Worm (Caenorhabditis elegans) whole organism, young adult: ENCODE results near the gene nhr-192.
A peak's percentile ranks its signal among the peaks of the same experiment; 100 is the strongest.

Experiments
- B0019.2 ChIP-seq: fragments of 200-800 bp; sonication (Bioruptor generic); conservative IDR thresholded peaks from 2 replicates; pipeline ENCODE4 v1.3.6; 2022; ENCODE audit warnings: missing genetic modification reagents, missing genetic modification characterization, missing compliant biosample characterization
- B0336.3 ChIP-seq: fragments of 200-800 bp; sonication (Bioruptor generic); IDR thresholded peaks from 2 replicates; pipeline ENCODE4 v1.3.6; 2022; ENCODE audit warnings: missing genetic modification characterization, missing compliant biosample characterization
- C06A6.2 ChIP-seq: fragments of 200-800 bp; sonication (Bioruptor generic); conservative IDR thresholded peaks from 2 replicates; pipeline ENCODE4 v1.3.6; 2022; ENCODE audit warnings: missing genetic modification characterization, missing compliant biosample characterization
- F49E8.2 ChIP-seq: sonication (generic microtip); optimal IDR thresholded peaks from 3 replicates; lab custom pipeline; 2017; ENCODE audit warnings: missing genetic modification characterization, mild to moderate bottlenecking, missing compliant biosample characterization, antibody characterized with exemption, moderate library complexity; ENCODE audit not compliant: insufficient read depth
- F55B11.4 ChIP-seq: sonication (generic microtip); optimal IDR thresholded peaks from 2 replicates; lab custom pipeline; 2016; ENCODE audit warnings: missing compliant biosample characterization, missing genetic modification characterization, borderline replicate concordance; ENCODE audit not compliant: insufficient read depth
- K11D2.4 ChIP-seq: fragments of 200-800 bp; sonication (Bioruptor generic); IDR thresholded peaks from 2 replicates; pipeline ENCODE4 v1.3.6; 2022; ENCODE audit warnings: missing genetic modification reagents, missing genetic modification characterization, missing compliant biosample characterization
- K12H6.12 ChIP-seq: fragments of 200-800 bp; sonication (Bioruptor generic); optimal IDR thresholded peaks from 2 replicates; lab custom pipeline; 2018; ENCODE audit warnings: mild to moderate bottlenecking, missing genetic modification characterization, missing compliant biosample characterization
- Y53G8AR.9 ChIP-seq: fragments of 200-800 bp; sonication (Bioruptor generic); conservative IDR thresholded peaks from 2 replicates; pipeline ENCODE4 v1.3.6; 2022; ENCODE audit warnings: missing genetic modification reagents, missing genetic modification characterization, missing compliant biosample characterization
- Y56A3A.18 ChIP-seq: fragments of 200-800 bp; sonication (Bioruptor generic); IDR thresholded peaks from 2 replicates; pipeline ENCODE4 v1.3.6; 2022; ENCODE audit warnings: missing genetic modification reagents, missing genetic modification characterization, missing compliant biosample characterization
- atf-7 ChIP-seq: sonication (generic microtip); optimal IDR thresholded peaks from 2 replicates; lab custom pipeline; 2017; ENCODE audit warnings: mild to moderate bottlenecking, missing genetic modification characterization, missing compliant biosample characterization
- attf-3 ChIP-seq: fragments of 200-800 bp; sonication (Bioruptor generic); conservative IDR thresholded peaks from 2 replicates; pipeline ENCODE4 v1.3.6; 2022; ENCODE audit warnings: missing genetic modification reagents, missing genetic modification characterization, missing compliant biosample characterization
- attf-5 ChIP-seq: fragments of 200-800 bp; sonication (Bioruptor generic); optimal IDR thresholded peaks from 2 replicates; lab custom pipeline; 2018; ENCODE audit warnings: mild to moderate bottlenecking, missing genetic modification characterization, missing compliant biosample characterization
- cebp-1 ChIP-seq, 2 experiments: fragments of 200-800 bp in 1 of 2; sonication (Bioruptor generic) in 1 of 2; sonication (generic microtip) in 1 of 2; IDR thresholded peaks in 1 of 2; optimal IDR thresholded peaks in 1 of 2; 2 replicates each; pipeline versions ENCODE4 v1.3.6 to Lab custom; 2017 to 2022; ENCODE audit warnings: missing compliant biosample characterization in 2 of 2, missing genetic modification characterization in 2 of 2, mild to moderate bottlenecking in 1 of 2, missing genetic modification reagents in 1 of 2, moderate library complexity in 1 of 2
- ceh-100 ChIP-seq: fragments of 200-800 bp; sonication (Bioruptor generic); IDR thresholded peaks from 2 replicates; pipeline ENCODE4 v1.3.6; 2022; ENCODE audit warnings: missing genetic modification reagents, missing genetic modification characterization, missing compliant biosample characterization
- ceh-27 ChIP-seq: fragments of 200-800 bp; sonication (Bioruptor generic); optimal IDR thresholded peaks from 2 replicates; lab custom pipeline; 2018; ENCODE audit warnings: mild to moderate bottlenecking, missing genetic modification characterization, moderate library complexity, missing compliant biosample characterization
- ceh-40 ChIP-seq: fragments of 200-800 bp; sonication (Bioruptor generic); IDR thresholded peaks from 2 replicates; pipeline ENCODE4 v1.3.6; 2022; ENCODE audit warnings: missing genetic modification characterization, missing compliant biosample characterization
- chd-7 ChIP-seq: sonication (generic microtip); optimal IDR thresholded peaks from 2 replicates; lab custom pipeline; 2016; ENCODE audit warnings: mild to moderate bottlenecking, missing genetic modification characterization, moderate library complexity, missing compliant biosample characterization
- dox-1 ChIP-seq: fragments of 200-800 bp; sonication (Bioruptor generic); IDR thresholded peaks from 2 replicates; pipeline ENCODE4 v1.3.6; 2022; ENCODE audit warnings: missing genetic modification reagents, missing genetic modification characterization, missing compliant biosample characterization
- egl-44 ChIP-seq: fragments of 200-800 bp; sonication (Bioruptor generic); IDR thresholded peaks from 2 replicates; pipeline ENCODE4 v1.3.6; 2022; ENCODE audit warnings: missing genetic modification reagents, missing genetic modification characterization, missing compliant biosample characterization
- egrh-3 ChIP-seq: fragments of 200-800 bp; sonication (Bioruptor generic); IDR thresholded peaks from 2 replicates; pipeline ENCODE4 v1.3.6; 2022; ENCODE audit warnings: missing genetic modification reagents, missing genetic modification characterization, missing compliant biosample characterization
- gei-17 ChIP-seq: fragments of 200-800 bp; sonication (Bioruptor generic); optimal IDR thresholded peaks from 2 replicates; lab custom pipeline; 2018; ENCODE audit warnings: mild to moderate bottlenecking, missing genetic modification characterization, missing compliant biosample characterization
- hlh-12 ChIP-seq: sonication (generic microtip); optimal IDR thresholded peaks from 2 replicates; lab custom pipeline; 2016; ENCODE audit warnings: missing genetic modification characterization, missing compliant biosample characterization
- hlh-26 ChIP-seq: fragments of 200-800 bp; sonication (Bioruptor generic); conservative IDR thresholded peaks from 2 replicates; pipeline ENCODE4 v1.3.6; 2022; ENCODE audit warnings: missing genetic modification reagents, missing genetic modification characterization, missing compliant biosample characterization
- hmg-1.2 ChIP-seq: fragments of 200-800 bp; sonication (Bioruptor generic); IDR thresholded peaks from 2 replicates; pipeline ENCODE4 v1.3.6; 2022; ENCODE audit warnings: missing genetic modification reagents, missing genetic modification characterization, missing compliant biosample characterization
- let-526 ChIP-seq: fragments of 200-800 bp; sonication (Bioruptor generic); IDR thresholded peaks from 2 replicates; pipeline ENCODE4 v1.3.6; 2022; ENCODE audit warnings: missing genetic modification reagents, missing genetic modification characterization, missing compliant biosample characterization
- let-607 ChIP-seq, 2 experiments: fragments of 200-800 bp in 1 of 2; sonication (Bioruptor generic) in 1 of 2; sonication (generic microtip) in 1 of 2; optimal IDR thresholded peaks; 2 replicates each; lab custom pipeline; 2016 to 2018; ENCODE audit warnings: mild to moderate bottlenecking in 2 of 2, missing compliant biosample characterization in 2 of 2, missing genetic modification characterization in 2 of 2, moderate library complexity in 2 of 2, missing genotype in 1 of 2
- lin-35 ChIP-seq, 3 experiments: fragments of 150-350 bp in 2 of 3; sonication (generic microtip) in 1 of 3; optimal IDR thresholded peaks; 2 replicates each; lab custom pipeline; 2014 to 2018; ENCODE audit warnings: missing biosample characterization in 3 of 3, missing genetic modification characterization in 3 of 3, missing genetic modification reagents in 3 of 3
- lin-40 ChIP-seq: sonication (generic microtip); optimal IDR thresholded peaks from 2 replicates; lab custom pipeline; 2016; ENCODE audit warnings: missing genetic modification characterization, mild to moderate bottlenecking, missing compliant biosample characterization, missing genotype, missing genetic modification reagents
- lin-54 ChIP-seq: fragments of 200-800 bp; sonication (Bioruptor generic); optimal IDR thresholded peaks from 2 replicates; lab custom pipeline; 2018; ENCODE audit warnings: mild to moderate bottlenecking, missing genetic modification characterization, missing compliant biosample characterization
- lir-1 ChIP-seq: fragments of 200-800 bp; sonication (Bioruptor generic); conservative IDR thresholded peaks from 2 replicates; pipeline ENCODE4 v1.3.6; 2022; ENCODE audit warnings: missing genetic modification reagents, missing genetic modification characterization, missing compliant biosample characterization
- lsy-27 ChIP-seq: sonication (generic microtip); optimal IDR thresholded peaks from 2 replicates; lab custom pipeline; 2017; ENCODE audit warnings: missing genetic modification characterization, mild to moderate bottlenecking, missing compliant biosample characterization, antibody characterized with exemption, missing genotype, borderline replicate concordance; ENCODE audit not compliant: insufficient read depth
- madf-10 ChIP-seq: sonication (generic microtip); optimal IDR thresholded peaks from 2 replicates; lab custom pipeline; 2016; ENCODE audit warnings: mild to moderate bottlenecking, missing genetic modification characterization, missing compliant biosample characterization
- mcd-1 ChIP-seq: fragments of 200-800 bp; sonication (Bioruptor generic); IDR thresholded peaks from 2 replicates; pipeline ENCODE4 v1.3.6; 2022; ENCODE audit warnings: missing genetic modification reagents, missing genetic modification characterization, missing compliant biosample characterization
- nfya-2 ChIP-seq: fragments of 200-800 bp; sonication (Bioruptor generic); IDR thresholded peaks from 2 replicates; pipeline ENCODE4 v1.3.6; 2022; ENCODE audit warnings: missing genetic modification reagents, missing genetic modification characterization, missing compliant biosample characterization
- nfyb-1 ChIP-seq: fragments of 200-800 bp; sonication (Bioruptor generic); IDR thresholded peaks from 2 replicates; pipeline ENCODE4 v1.3.6; 2022; ENCODE audit warnings: missing genetic modification reagents, missing genetic modification characterization, missing compliant biosample characterization
- nhr-80 ChIP-seq: sonication (generic microtip); optimal IDR thresholded peaks from 2 replicates; lab custom pipeline; 2016; ENCODE audit warnings: missing genetic modification characterization, missing compliant biosample characterization
- pbrm-1 ChIP-seq: fragments of 200-800 bp; sonication (Bioruptor generic); IDR thresholded peaks from 2 replicates; pipeline ENCODE4 v1.3.6; 2022; ENCODE audit warnings: missing genetic modification reagents, missing genetic modification characterization, missing compliant biosample characterization
- pha-4 ChIP-seq: fragments of 150-350 bp; sonication (generic microtip); optimal IDR thresholded peaks from 2 replicates; lab custom pipeline; 2014; ENCODE audit warnings: missing biosample characterization, missing genetic modification reagents, missing genetic modification characterization
- snpc-4 ChIP-seq, 5 experiments: fragments of 150-350 bp in 1 of 5; sonication (generic microtip) in 4 of 5; optimal IDR thresholded peaks; 2 replicates each; lab custom pipeline; 2014 to 2018; ENCODE audit warnings: missing genetic modification characterization in 5 of 5, missing biosample characterization in 3 of 5, antibody characterized with exemption in 2 of 5, mild to moderate bottlenecking in 2 of 5, missing compliant biosample characterization in 2 of 5, missing genotype in 2 of 5, moderate library complexity in 2 of 5, missing genetic modification reagents in 1 of 5
- sptf-2 ChIP-seq: fragments of 200-800 bp; sonication (Bioruptor generic); optimal IDR thresholded peaks from 2 replicates; lab custom pipeline; 2018; ENCODE audit warnings: mild to moderate bottlenecking, missing genetic modification characterization, missing compliant biosample characterization
- tbp1 ChIP-seq: fragments of 200-800 bp; sonication (Bioruptor generic); optimal IDR thresholded peaks from 2 replicates; lab custom pipeline; 2018; ENCODE audit warnings: mild to moderate bottlenecking, missing genetic modification characterization, missing compliant biosample characterization
- zfh-2 ChIP-seq: fragments of 200-800 bp; sonication (Bioruptor generic); conservative IDR thresholded peaks from 2 replicates; pipeline ENCODE4 v1.3.6; 2022; ENCODE audit warnings: missing genetic modification reagents, missing genetic modification characterization, missing compliant biosample characterization
- ztf-18 ChIP-seq: sonication (generic microtip); optimal IDR thresholded peaks from 2 replicates; lab custom pipeline; 2016; ENCODE audit warnings: missing genotype, mild to moderate bottlenecking, missing genetic modification characterization, missing compliant biosample characterization
- ztf-26 ChIP-seq: sonication (generic microtip); optimal IDR thresholded peaks from 2 replicates; lab custom pipeline; 2017; ENCODE audit warnings: missing genetic modification characterization, missing compliant biosample characterization

nhr-192 gene

ce11 chrV:10039837-10040236 lies 30.6 kb downstream of the nhr-192 start:
- TF ChIP-seq nfya-2 (GFP tag; lab: Robert Waterston, UW) (no peak), egl-44 (GFP tag; lab: Robert Waterston, UW) (0 out of 2 replicates have a peak, but pooled peaks have one; percentile 44), ztf-26 (tag; lab: Kevin White, UChicago) (peak; percentile 54), F49E8.2 (tag; lab: Kevin White, UChicago) (no peak), attf-3 (GFP tag; lab: Robert Waterston, UW) (0 out of 2 replicates have a peak, but pooled peaks have one; percentile 22), madf-10 (peak; percentile 47), sptf-2 (GFP tag; lab: Kevin White, UChicago) (peak; percentile 13), K11D2.4 (GFP tag; lab: Robert Waterston, UW) (0 out of 2 replicates have a peak, but pooled peaks have one; percentile 33), hlh-12 (tag; lab: Kevin White, UChicago) (no peak), ceh-27 (peak; percentile 48), Y53G8AR.9 (no peak), lin-54 (GFP tag; lab: Kevin White, UChicago) (peak; percentile 36), F55B11.4 (tag; lab: Kevin White, UChicago) (no peak), C06A6.2 (GFP tag; lab: Robert Waterston, UW) (0 out of 2 replicates have a peak, but pooled peaks have one; percentile 15), nfyb-1 (GFP tag; lab: Robert Waterston, UW) (0 out of 2 replicates have a peak, but pooled peaks have one; percentile 55), mcd-1 (GFP tag; lab: Robert Waterston, UW) (peak; percentile 59), B0336.3 (peak; percentile 69), gei-17 (GFP tag; lab: Kevin White, UChicago) (peak; percentile 22), lir-1 (GFP tag; lab: Robert Waterston, UW) (peak; percentile 68), atf-7 (tag; lab: Kevin White, UChicago) (peak; percentile 38), K12H6.12 (tag; lab: Kevin White, UChicago) (peak; percentile 49), ztf-18 (tag; lab: Kevin White, UChicago) (peak; percentile 19), hmg-1.2 (peak; percentile 83), zfh-2 (GFP tag; lab: Robert Waterston, UW) (peak; percentile 79), let-607 (tag; optimal IDR thresholded peaks at IDR 0.05; lab: Kevin White, UChicago) (peak in 1 of 2 experiments; percentile 27), cebp-1 (GFP tag; IDR thresholded peaks at IDR 0.05; lab: Robert Waterston, UW) (peak; percentile 36; the same call in 1 of the 2 replicates), cebp-1 (tag; optimal IDR thresholded peaks at IDR 0.05; lab: Kevin White, UChicago) (peak; percentile 71), pha-4 (peak; percentile 62), B0019.2 (GFP tag; lab: Robert Waterston, UW) (no peak), nhr-80 (tag; lab: Kevin White, UChicago) (peak; percentile 76), lin-35 (GFP tag; optimal IDR thresholded peaks at IDR 0.05; lab: Kevin White, UChicago) (peak in 1 of 3 experiments; percentile 28), chd-7 (peak; percentile 46), attf-5 (peak; percentile 32), dox-1 (GFP tag; lab: Robert Waterston, UW) (peak; percentile 69), lin-40 (tag; lab: Kevin White, UChicago) (peak; percentile 55), snpc-4 (GFP tag; optimal IDR thresholded peaks at IDR 0.05; lab: Kevin White, UChicago) (no peak), snpc-4 (tag; optimal IDR thresholded peaks at IDR 0.05; lab: Kevin White, UChicago) (peak in 2 of 4 experiments; percentile 31 to 48), hlh-26 (GFP tag; lab: Robert Waterston, UW) (no peak), egrh-3 (GFP tag; lab: Robert Waterston, UW) (peak; percentile 48), ceh-100 (no peak), tbp1 (GFP tag; lab: Kevin White, UChicago) (peak; percentile 33), let-526 (GFP tag; lab: Robert Waterston, UW) (0 out of 2 replicates have a peak, but pooled peaks have one; percentile 65), lsy-27 (no peak), Y56A3A.18 (GFP tag; lab: Robert Waterston, UW) (peak; percentile 82), pbrm-1 (GFP tag; lab: Robert Waterston, UW) (0 out of 2 replicates have a peak, but pooled peaks have one; percentile 36), ceh-40 (no peak)
